Worm (Caenorhabditis elegans): ENCODE data around the gene srp-7.

The srp-7 gene

ce11 chrV:8144515-8144914 is 34.4 kb upstream of the srp-7 start:
- TF ChIP-seq ets-7 (tag; optimal IDR thresholded peaks at IDR 0.05) (no peak), sea-1 (GFP tag; conservative IDR thresholded peaks at IDR 0.05) (no peak), hmg-4 (GFP tag; optimal IDR thresholded peaks at IDR 0.05) (no peak), ama-1 (optimal IDR thresholded peaks at IDR 0.05) (no peak), tbx-37 (GFP tag; conservative IDR thresholded peaks at IDR 0.05) (no peak), flt-1 (GFP tag; IDR thresholded peaks at IDR 0.05) (no peak), scrt-1 (GFP tag; IDR thresholded peaks at IDR 0.05) (no peak), hmbx-1 (tag; optimal IDR thresholded peaks at IDR 0.05) (no peak), F13C5.2 (tag; optimal IDR thresholded peaks at IDR 0.05) (no peak), ceh-36 (tag; optimal IDR thresholded peaks at IDR 0.05) (no peak), pes-1 (GFP tag; IDR thresholded peaks at IDR 0.05) (no peak), hnd-1 (tag; optimal IDR thresholded peaks at IDR 0.05) (no peak), ceh-13 (GFP tag; optimal IDR thresholded peaks at IDR 0.05) (no peak), tbx-11 (GFP tag; IDR thresholded peaks at IDR 0.05) (no peak), B0310.2 (tag; optimal IDR thresholded peaks at IDR 0.05) (no peak), aly-1 (tag; optimal IDR thresholded peaks at IDR 0.05) (no peak)

DNA sequence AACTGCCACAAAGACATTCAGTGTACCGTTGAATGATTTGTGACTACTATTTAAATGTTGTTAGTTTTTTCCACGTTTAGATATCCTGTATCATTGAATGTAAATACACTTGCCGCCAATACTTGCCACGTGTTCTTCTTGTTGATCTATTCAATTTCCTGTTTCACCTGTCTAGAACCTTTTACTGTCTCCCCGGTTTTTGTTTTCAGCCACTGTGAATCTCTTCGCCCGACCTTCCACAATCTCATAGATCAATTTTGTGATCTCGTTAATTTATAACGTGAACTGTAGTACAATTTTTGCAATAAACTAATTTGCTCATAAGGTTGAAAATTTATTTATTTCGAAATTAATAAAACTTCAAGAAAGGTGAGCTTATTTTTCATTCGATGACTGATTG is 33.6 kb upstream of the srp-7 start, which contains the start of gene D1014.13:
Gene D1014.13, plus strand, starts transcription at position 301 of the 400 bp plus-strand sequence.
- TF ChIP-seq ama-1 (optimal IDR thresholded peaks at IDR 0.05) (no peak), hnd-1 (tag; optimal IDR thresholded peaks at IDR 0.05) (no peak), tra-4 (tag; optimal IDR thresholded peaks at IDR 0.05) (no peak), F13C5.2 (tag; optimal IDR thresholded peaks at IDR 0.05) (no peak), hmg-4 (GFP tag; optimal IDR thresholded peaks at IDR 0.05) (no peak), flt-1 (GFP tag; IDR thresholded peaks at IDR 0.05) (no peak), pes-1 (GFP tag; IDR thresholded peaks at IDR 0.05) (no peak)

ce11 chrV:8155743-8156142 is 23.2 kb upstream of the srp-7 start:
- TF ChIP-seq ets-7 (tag; optimal IDR thresholded peaks at IDR 0.05) (no peak), F13C5.2 (tag; optimal IDR thresholded peaks at IDR 0.05) (no peak), hmg-4 (GFP tag; optimal IDR thresholded peaks at IDR 0.05) (no peak), hnd-1 (tag; optimal IDR thresholded peaks at IDR 0.05) (no peak)

DNA sequence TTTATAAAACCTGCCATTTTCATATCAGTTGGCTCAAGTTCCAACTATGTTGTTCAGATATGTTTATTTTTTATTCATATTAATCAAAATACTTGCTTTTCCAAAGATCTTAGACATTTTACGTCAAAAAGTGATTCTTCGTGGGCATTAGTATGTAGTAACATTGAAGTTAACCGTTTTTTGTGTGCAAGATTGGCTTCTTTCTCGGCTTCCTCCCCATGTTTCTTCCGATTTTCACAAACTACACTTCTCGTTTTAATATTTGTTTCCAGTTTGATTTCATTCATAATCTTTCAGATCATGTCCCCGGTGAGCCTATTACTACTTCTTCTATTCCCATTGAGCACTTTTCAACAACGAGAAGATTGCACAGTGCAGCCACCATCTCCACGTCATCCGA is 21.5 kb upstream of the srp-7 start, which contains the start of gene sul-2:
Gene sul-2, plus strand, starts transcription at position 301 of the 400 bp plus-strand sequence.
- TF ChIP-seq ets-7 (tag; optimal IDR thresholded peaks at IDR 0.05), result no peak
- TF ChIP-seq hnd-1 (tag; optimal IDR thresholded peaks at IDR 0.05), result no peak
- TF ChIP-seq ceh-36 (tag; optimal IDR thresholded peaks at IDR 0.05), result no peak
- no peak for TF ChIP-seq F13C5.2 (tag; optimal IDR thresholded peaks at IDR 0.05)
- no peak for TF ChIP-seq hmg-4 (GFP tag; optimal IDR thresholded peaks at IDR 0.05)
- no peak for TF ChIP-seq B0310.2 (tag; optimal IDR thresholded peaks at IDR 0.05)
- no peak for TF ChIP-seq tra-4 (tag; optimal IDR thresholded peaks at IDR 0.05)
- no peak for TF ChIP-seq flt-1 (GFP tag; IDR thresholded peaks at IDR 0.05)
- no peak for TF ChIP-seq scrt-1 (GFP tag; IDR thresholded peaks at IDR 0.05)
- TF ChIP-seq hmbx-1 (tag; optimal IDR thresholded peaks at IDR 0.05), result no peak
- no peak for TF ChIP-seq ama-1 (optimal IDR thresholded peaks at IDR 0.05)

DNA sequence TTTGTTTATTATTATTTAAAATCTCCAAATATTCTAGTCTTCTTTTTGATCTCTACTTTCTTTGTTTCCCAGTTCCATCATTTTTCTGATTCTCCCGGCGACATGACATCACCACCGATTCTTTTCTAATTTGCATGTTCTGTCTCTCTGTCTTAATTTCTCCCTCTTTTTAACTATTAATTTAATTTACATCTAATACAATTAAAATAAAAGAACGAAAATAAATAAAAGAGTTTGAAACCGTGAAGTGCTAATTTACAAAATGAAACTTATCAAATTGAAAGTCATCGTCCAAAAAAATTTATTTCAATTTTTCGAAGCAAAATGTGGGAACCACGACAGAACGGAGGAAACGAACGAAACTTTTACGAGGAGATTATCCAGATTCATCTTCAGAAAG is 19.3 kb upstream of the srp-7 start, which contains the start of gene F20D6.6:
Gene F20D6.6, plus strand, starts transcription at position 301 of the 400 bp plus-strand sequence.
- no peak for TF ChIP-seq hmg-4 (GFP tag; optimal IDR thresholded peaks at IDR 0.05)
- TF ChIP-seq B0310.2 (tag; optimal IDR thresholded peaks at IDR 0.05), result no peak
- no peak for TF ChIP-seq hmbx-1 (tag; optimal IDR thresholded peaks at IDR 0.05)
- no peak for TF ChIP-seq ets-7 (tag; optimal IDR thresholded peaks at IDR 0.05)
- no peak for TF ChIP-seq tbx-37 (GFP tag; conservative IDR thresholded peaks at IDR 0.05)
- TF ChIP-seq flt-1 (GFP tag; IDR thresholded peaks at IDR 0.05), result no peak
- no peak for TF ChIP-seq ceh-36 (tag; optimal IDR thresholded peaks at IDR 0.05)
- no peak for TF ChIP-seq sea-1 (GFP tag; conservative IDR thresholded peaks at IDR 0.05)
- no peak for TF ChIP-seq tra-4 (tag; optimal IDR thresholded peaks at IDR 0.05)
- TF ChIP-seq aly-1 (tag; optimal IDR thresholded peaks at IDR 0.05), result no peak
- no peak for TF ChIP-seq tbx-11 (GFP tag; IDR thresholded peaks at IDR 0.05)
- no peak for TF ChIP-seq F13C5.2 (tag; optimal IDR thresholded peaks at IDR 0.05)
- TF ChIP-seq scrt-1 (GFP tag; IDR thresholded peaks at IDR 0.05), result no peak
- TF ChIP-seq hnd-1 (tag; optimal IDR thresholded peaks at IDR 0.05), result no peak
- no peak for TF ChIP-seq pes-1 (GFP tag; IDR thresholded peaks at IDR 0.05)

DNA sequence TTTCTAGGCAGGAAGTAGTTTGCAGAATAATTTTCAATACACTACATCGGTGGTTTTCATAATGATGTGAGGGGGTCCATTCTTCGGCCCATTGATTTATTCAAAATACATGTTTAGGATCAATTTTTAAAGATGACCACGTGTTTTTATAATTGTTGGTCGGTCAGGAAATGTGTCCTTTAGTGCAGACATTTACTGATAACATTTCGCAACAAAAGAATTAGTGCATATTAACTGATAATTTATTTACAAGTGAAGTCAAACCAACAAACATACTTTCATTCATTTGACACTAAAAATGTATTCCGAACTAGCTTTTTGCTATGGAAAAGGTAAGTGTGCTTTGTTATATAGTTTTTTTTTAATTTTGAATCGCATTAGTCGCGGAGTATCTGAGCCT is 17.2 kb upstream of the srp-7 start, which contains the start of gene F20D6.5:
Gene F20D6.5, plus strand, starts transcription at position 259 of the 400 bp plus-strand sequence.
- TF ChIP-seq sea-1 (GFP tag; conservative IDR thresholded peaks at IDR 0.05), result no peak
- TF ChIP-seq B0310.2 (tag; optimal IDR thresholded peaks at IDR 0.05), result no peak
- TF ChIP-seq tra-4 (tag; optimal IDR thresholded peaks at IDR 0.05), result no peak
- no peak for TF ChIP-seq ceh-36 (tag; optimal IDR thresholded peaks at IDR 0.05)
- TF ChIP-seq aly-1 (tag; optimal IDR thresholded peaks at IDR 0.05), result no peak
- TF ChIP-seq ets-7 (tag; optimal IDR thresholded peaks at IDR 0.05), result no peak
- TF ChIP-seq pes-1 (GFP tag; IDR thresholded peaks at IDR 0.05), result no peak
- TF ChIP-seq hmbx-1 (tag; optimal IDR thresholded peaks at IDR 0.05), result no peak
- TF ChIP-seq hnd-1 (tag; optimal IDR thresholded peaks at IDR 0.05), result no peak
- no peak for TF ChIP-seq tbx-11 (GFP tag; IDR thresholded peaks at IDR 0.05)
- TF ChIP-seq ama-1 (optimal IDR thresholded peaks at IDR 0.05), result no peak

ce11 chrV:8163199-8163598 is 15.7 kb upstream of the srp-7 start:
- TF ChIP-seq aly-1 (tag; optimal IDR thresholded peaks at IDR 0.05), result no peak
- TF ChIP-seq scrt-1 (GFP tag; IDR thresholded peaks at IDR 0.05), result no peak
- TF ChIP-seq hmbx-1 (tag; optimal IDR thresholded peaks at IDR 0.05), result no peak

DNA sequence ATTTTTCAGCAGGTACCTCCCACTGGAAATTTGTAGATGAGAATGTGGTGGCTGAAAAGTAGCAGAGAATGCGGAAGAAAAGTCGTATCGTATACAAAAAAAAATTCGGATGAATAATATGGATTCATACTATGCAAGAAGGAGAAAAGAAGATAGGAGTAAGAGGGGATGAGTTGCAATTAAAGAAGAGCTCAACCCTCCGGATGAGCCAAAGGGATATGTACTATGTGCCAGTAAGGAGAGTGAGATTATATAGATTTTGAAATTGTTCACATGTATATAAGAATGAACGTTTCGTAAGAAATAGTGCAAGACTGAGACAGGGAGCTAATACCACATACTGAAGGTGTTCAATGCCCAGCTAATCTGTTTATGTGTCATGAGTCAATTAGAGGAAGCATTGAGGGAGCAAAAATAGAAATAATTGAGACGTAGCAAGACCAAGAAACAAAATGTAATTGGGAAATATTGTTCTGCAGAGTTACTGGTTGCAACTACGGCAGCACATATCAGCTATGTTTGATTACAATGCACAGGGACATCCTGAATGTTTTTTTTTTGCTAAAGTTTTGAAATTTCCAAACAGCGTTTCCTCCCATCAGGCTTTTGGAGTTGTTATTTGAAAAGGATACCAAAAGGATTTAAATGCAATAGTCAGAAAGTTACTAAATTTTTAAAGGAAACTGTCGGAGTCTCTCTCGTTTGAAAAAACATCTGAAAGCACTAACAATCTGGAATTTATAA is 10.5 kb upstream of the srp-7 start, which contains the start of gene F20D6.8:
Gene F20D6.8, minus strand, starts transcription at position 51 of the 744 bp plus-strand sequence.
- TF ChIP-seq ceh-36 (tag; optimal IDR thresholded peaks at IDR 0.05) (no peak), pes-1 (GFP tag; IDR thresholded peaks at IDR 0.05) (no peak), sea-1 (GFP tag; conservative IDR thresholded peaks at IDR 0.05) (no peak), ets-7 (tag; optimal IDR thresholded peaks at IDR 0.05) (no peak), tbx-37 (GFP tag; conservative IDR thresholded peaks at IDR 0.05) (no peak)

Measured in whole organism, early embryonic.